Fruit fly (Drosophila melanogaster) whole organism, embryonic: ENCODE results near the gene P5cr-2.

Experiments
- Ada2b ChIP-seq: fragments of 200-800 bp; sonication (Bioruptor generic); IDR thresholded peaks from 2 replicates; pipeline ENCODE4 v1.3.6; 2022; ENCODE audit warnings: missing biosample characterization, missing genetic modification characterization
- CG10431 ChIP-seq: fragments of 200-800 bp; sonication (Bioruptor generic); optimal IDR thresholded peaks from 3 replicates; lab custom pipeline; 2018; ENCODE audit warnings: missing biosample characterization, mild to moderate bottlenecking, missing genetic modification characterization
- CG11560 ChIP-seq: fragments of 200-800 bp; sonication (Bioruptor generic); IDR thresholded peaks from 3 replicates; pipeline ENCODE4 v1.3.6; 2022; ENCODE audit warnings: missing biosample characterization, missing genetic modification characterization
- CG12391 ChIP-seq: fragments of 200-800 bp; sonication (Bioruptor generic); optimal IDR thresholded peaks from 3 replicates; lab custom pipeline; 2018; ENCODE audit warnings: missing biosample characterization, mild to moderate bottlenecking, missing genetic modification characterization, moderate library complexity
- CG13775 ChIP-seq: fragments of 200-800 bp; sonication (Bioruptor generic); optimal IDR thresholded peaks from 3 replicates; lab custom pipeline; 2017; ENCODE audit warnings: missing biosample characterization, mild to moderate bottlenecking, missing genetic modification characterization
- CG14710 ChIP-seq: fragments of 200-800 bp; sonication (Bioruptor generic); optimal IDR thresholded peaks from 3 replicates; lab custom pipeline; 2019; ENCODE audit warnings: missing biosample characterization, mild to moderate bottlenecking, missing genetic modification characterization, moderate library complexity
- CG15269 ChIP-seq: fragments of 200-800 bp; sonication (Bioruptor generic); optimal IDR thresholded peaks from 2 replicates; lab custom pipeline; 2018; ENCODE audit warnings: missing biosample characterization, mild to moderate bottlenecking, missing genetic modification characterization, moderate library complexity
- CG15601 ChIP-seq: fragments of 200-800 bp; sonication (Bioruptor generic); optimal IDR thresholded peaks from 3 replicates; lab custom pipeline; 2019; ENCODE audit warnings: missing biosample characterization, mild to moderate bottlenecking, missing genetic modification characterization, moderate library complexity
- CG15696 ChIP-seq: fragments of 200-800 bp; sonication (Bioruptor generic); optimal IDR thresholded peaks from 2 replicates; lab custom pipeline; 2019; ENCODE audit warnings: missing biosample characterization, mild to moderate bottlenecking, missing genetic modification characterization, moderate library complexity
- CG1603 ChIP-seq: fragments of 200-800 bp; sonication (Bioruptor generic); optimal IDR thresholded peaks from 2 replicates; lab custom pipeline; 2019; ENCODE audit warnings: missing biosample characterization, mild to moderate bottlenecking, missing genetic modification characterization, moderate library complexity
- CG2875 ChIP-seq: fragments of 200-800 bp; sonication (Bioruptor generic); optimal IDR thresholded peaks from 2 replicates; lab custom pipeline; 2017; ENCODE audit warnings: missing biosample characterization, mild to moderate bottlenecking, missing genetic modification characterization, missing genetic modification reagents
- CG3407 ChIP-seq: fragments of 200-800 bp; sonication (Bioruptor generic); optimal IDR thresholded peaks from 2 replicates; lab custom pipeline; 2018; ENCODE audit warnings: missing biosample characterization, mild to moderate bottlenecking, missing genetic modification characterization
- CG7839 ChIP-seq: fragments of 200-800 bp; sonication (Bioruptor generic); optimal IDR thresholded peaks from 3 replicates; lab custom pipeline; 2018; ENCODE audit warnings: missing biosample characterization, mild to moderate bottlenecking, missing genetic modification characterization, moderate library complexity
- CG9727 ChIP-seq: fragments of 200-800 bp; sonication (Bioruptor generic); optimal IDR thresholded peaks from 3 replicates; lab custom pipeline; 2017; ENCODE audit warnings: missing biosample characterization, mild to moderate bottlenecking, missing genetic modification characterization
- Deaf1 ChIP-seq: fragments of 200-800 bp; optimal IDR thresholded peaks from 3 replicates; lab custom pipeline; 2019; ENCODE audit warnings: missing biosample characterization, mild to moderate bottlenecking, missing genetic modification characterization, moderate library complexity
- Dip3 ChIP-seq: fragments of 200-800 bp; sonication (Bioruptor generic); optimal IDR thresholded peaks from 3 replicates; lab custom pipeline; 2016; ENCODE audit warnings: missing biosample characterization, missing genetic modification characterization
- HLH3B ChIP-seq: fragments of 200-800 bp; sonication (Bioruptor generic); IDR thresholded peaks from 2 replicates; pipeline ENCODE4 v1.3.6; 2022; ENCODE audit warnings: missing biosample characterization, missing genetic modification characterization
- Hr78 ChIP-seq, 2 experiments: fragments of 200-800 bp in 1 of 2; fragments of >200 bp in 1 of 2; sonication (Bioruptor generic) in 1 of 2; optimal IDR thresholded peaks; 2 replicates each; lab custom pipeline; 2017 to 2019; ENCODE audit warnings: missing biosample characterization in 2 of 2, missing genetic modification characterization in 2 of 2, mild to moderate bottlenecking in 1 of 2, moderate library complexity in 1 of 2
- Nf-YB ChIP-seq: fragments of 200-800 bp; sonication (Bioruptor generic); optimal IDR thresholded peaks from 3 replicates; lab custom pipeline; 2019; ENCODE audit warnings: missing biosample characterization, mild to moderate bottlenecking, missing genetic modification characterization, moderate library complexity
- Oli ChIP-seq: fragments of 200-800 bp; sonication (Bioruptor generic); optimal IDR thresholded peaks from 2 replicates; lab custom pipeline; 2018; ENCODE audit warnings: missing biosample characterization, mild to moderate bottlenecking, missing genetic modification characterization, moderate library complexity
- Opbp ChIP-seq: fragments of 200-800 bp; sonication (Bioruptor generic); IDR thresholded peaks from 3 replicates; pipeline ENCODE4 v1.3.6; 2022; ENCODE audit warnings: missing biosample characterization, missing genetic modification characterization; ENCODE audit not compliant: partially characterized antibody
- Scr ChIP-seq: fragments of 200-800 bp; sonication (Bioruptor generic); IDR thresholded peaks from 2 replicates; pipeline ENCODE4 v1.3.6; 2022; ENCODE audit warnings: missing biosample characterization, missing genetic modification characterization; ENCODE audit not compliant: partially characterized antibody
- ap ChIP-seq: fragments of 200-800 bp; sonication (Bioruptor generic); IDR thresholded peaks from 2 replicates; pipeline ENCODE4 v1.3.6; 2022; ENCODE audit warnings: missing biosample characterization, missing genetic modification characterization
- ara ChIP-seq: fragments of 200-800 bp; sonication (Bioruptor generic); IDR thresholded peaks from 2 replicates; pipeline ENCODE4 v1.3.6; 2022; ENCODE audit warnings: missing biosample characterization, missing genetic modification characterization
- bbx ChIP-seq: fragments of 200-800 bp; sonication (Bioruptor generic); IDR thresholded peaks from 2 replicates; pipeline ENCODE4 v1.3.6; 2022; ENCODE audit warnings: missing biosample characterization, missing genetic modification characterization; ENCODE audit not compliant: partially characterized antibody
- br ChIP-seq: fragments of >200 bp; optimal IDR thresholded peaks from 2 replicates; lab custom pipeline; 2017
- bsh ChIP-seq, 2 experiments: fragments of 200-800 bp; sonication (Bioruptor generic); optimal IDR thresholded peaks; 2 replicates each; lab custom pipeline; 2017 to 2018; ENCODE audit warnings: mild to moderate bottlenecking in 2 of 2, missing biosample characterization in 2 of 2, missing genetic modification characterization in 2 of 2, moderate library complexity in 1 of 2
- cg ChIP-seq: fragments of 200-800 bp; sonication (Bioruptor generic); optimal IDR thresholded peaks from 3 replicates; lab custom pipeline; 2019; ENCODE audit warnings: missing biosample characterization, mild to moderate bottlenecking, missing genetic modification characterization, moderate library complexity
- chif ChIP-seq, 2 experiments: fragments of 200-800 bp; sonication (Bioruptor generic); optimal IDR thresholded peaks; 3 replicates each; lab custom pipeline; 2016; ENCODE audit warnings: missing biosample characterization in 2 of 2, missing genetic modification characterization in 2 of 2
- chn ChIP-seq: fragments of 200-800 bp; sonication (Bioruptor generic); optimal IDR thresholded peaks from 2 replicates; lab custom pipeline; 2016; ENCODE audit warnings: missing biosample characterization, missing genetic modification characterization
- croc ChIP-seq: fragments of 200-800 bp; sonication (Bioruptor generic); conservative IDR thresholded peaks from 3 replicates; pipeline ENCODE4 v1.3.6; 2022; ENCODE audit warnings: missing biosample characterization, missing genetic modification characterization
- dmrt99B ChIP-seq: fragments of 200-800 bp; sonication (Bioruptor generic); optimal IDR thresholded peaks from 2 replicates; lab custom pipeline; 2018; ENCODE audit warnings: missing biosample characterization, mild to moderate bottlenecking, missing genetic modification characterization, moderate library complexity
- dpn ChIP-seq, 2 experiments: fragments of 200-800 bp; sonication (Bioruptor generic); optimal IDR thresholded peaks; 3 replicates each; lab custom pipeline; 2016; ENCODE audit warnings: missing biosample characterization in 2 of 2, missing genetic modification characterization in 2 of 2
- ewg ChIP-seq: fragments of 200-800 bp; sonication (Bioruptor generic); optimal IDR thresholded peaks from 3 replicates; lab custom pipeline; 2017; ENCODE audit warnings: mild to moderate bottlenecking, missing biosample characterization, missing genetic modification reagents, missing genetic modification characterization
- exex ChIP-seq: fragments of 200-800 bp; sonication (Bioruptor generic); optimal IDR thresholded peaks from 4 replicates; lab custom pipeline; 2018; ENCODE audit warnings: missing biosample characterization, mild to moderate bottlenecking, missing genetic modification characterization, moderate library complexity
- fd102C ChIP-seq: fragments of 200-800 bp; sonication (Bioruptor generic); optimal IDR thresholded peaks from 2 replicates; lab custom pipeline; 2018; ENCODE audit warnings: missing biosample characterization, mild to moderate bottlenecking, missing genetic modification characterization, moderate library complexity
- gcm ChIP-seq: fragments of 200-800 bp; sonication (Bioruptor generic); optimal IDR thresholded peaks from 2 replicates; lab custom pipeline; 2019; ENCODE audit warnings: missing biosample characterization, mild to moderate bottlenecking, missing genetic modification characterization, moderate library complexity
- gsb-n ChIP-seq: fragments of 200-800 bp; sonication (Bioruptor generic); optimal IDR thresholded peaks from 3 replicates; lab custom pipeline; 2018; ENCODE audit warnings: missing biosample characterization, mild to moderate bottlenecking, missing genetic modification characterization
- hth ChIP-seq: fragments of >200 bp; optimal IDR thresholded peaks from 2 replicates; lab custom pipeline; 2017; ENCODE audit warnings: inconsistent platforms
- ind ChIP-seq: fragments of 200-800 bp; sonication (Bioruptor generic); optimal IDR thresholded peaks from 3 replicates; lab custom pipeline; 2016; ENCODE audit warnings: missing biosample characterization, missing genetic modification characterization
- pnt ChIP-seq: fragments of 200-800 bp; sonication (Bioruptor generic); optimal IDR thresholded peaks from 3 replicates; lab custom pipeline; 2016; ENCODE audit warnings: missing biosample characterization, missing genetic modification characterization
- pum ChIP-seq: fragments of 200-800 bp; sonication (Bioruptor generic); optimal IDR thresholded peaks from 2 replicates; lab custom pipeline; 2016; ENCODE audit warnings: missing biosample characterization, missing genetic modification characterization
- salm ChIP-seq: fragments of 200-800 bp; sonication (Bioruptor generic); optimal IDR thresholded peaks from 2 replicates; lab custom pipeline; 2018; ENCODE audit warnings: missing biosample characterization, mild to moderate bottlenecking, missing genetic modification characterization
- sisA ChIP-seq: fragments of 200-800 bp; sonication (Bioruptor generic); IDR thresholded peaks from 2 replicates; pipeline ENCODE4 v1.3.6; 2022; ENCODE audit warnings: missing biosample characterization, missing genetic modification characterization
- tap ChIP-seq: fragments of 200-800 bp; optimal IDR thresholded peaks from 3 replicates; lab custom pipeline; 2019; ENCODE audit warnings: missing biosample characterization, mild to moderate bottlenecking, missing genetic modification characterization, moderate library complexity
- usp ChIP-seq: fragments of >200 bp; optimal IDR thresholded peaks from 2 replicates; lab custom pipeline; 2017; ENCODE audit warnings: missing biosample characterization, missing genetic modification characterization

The P5cr-2 gene

dm6 chr3R:17566619-17567489, 32.2 kb downstream of the P5cr-2 start (continued):
- TF ChIP-seq Scr (GFP tag; lab: Robert Waterston, UW) (no peak), Deaf1 (no peak), exex (tag; lab: Kevin White, UChicago) (no peak), sisA (GFP tag; lab: Robert Waterston, UW) (no peak), croc (GFP tag; lab: Robert Waterston, UW) (no peak), bbx (GFP tag; lab: Robert Waterston, UW) (no peak), br (no peak), chif (GFP tag; optimal IDR thresholded peaks at IDR 0.05; lab: Kevin White, UChicago) (no peak), CG9727 (no peak), hth (lab: Kevin White, UChicago) (no peak), ewg (GFP tag; lab: Kevin White, UChicago) (peak; percentile 58), CG15269 (tag; lab: Kevin White, UChicago) (no peak), Opbp (GFP tag; lab: Robert Waterston, UW) (no peak), usp (GFP tag; lab: Kevin White, UChicago) (no peak), gsb-n (no peak)

DNA sequence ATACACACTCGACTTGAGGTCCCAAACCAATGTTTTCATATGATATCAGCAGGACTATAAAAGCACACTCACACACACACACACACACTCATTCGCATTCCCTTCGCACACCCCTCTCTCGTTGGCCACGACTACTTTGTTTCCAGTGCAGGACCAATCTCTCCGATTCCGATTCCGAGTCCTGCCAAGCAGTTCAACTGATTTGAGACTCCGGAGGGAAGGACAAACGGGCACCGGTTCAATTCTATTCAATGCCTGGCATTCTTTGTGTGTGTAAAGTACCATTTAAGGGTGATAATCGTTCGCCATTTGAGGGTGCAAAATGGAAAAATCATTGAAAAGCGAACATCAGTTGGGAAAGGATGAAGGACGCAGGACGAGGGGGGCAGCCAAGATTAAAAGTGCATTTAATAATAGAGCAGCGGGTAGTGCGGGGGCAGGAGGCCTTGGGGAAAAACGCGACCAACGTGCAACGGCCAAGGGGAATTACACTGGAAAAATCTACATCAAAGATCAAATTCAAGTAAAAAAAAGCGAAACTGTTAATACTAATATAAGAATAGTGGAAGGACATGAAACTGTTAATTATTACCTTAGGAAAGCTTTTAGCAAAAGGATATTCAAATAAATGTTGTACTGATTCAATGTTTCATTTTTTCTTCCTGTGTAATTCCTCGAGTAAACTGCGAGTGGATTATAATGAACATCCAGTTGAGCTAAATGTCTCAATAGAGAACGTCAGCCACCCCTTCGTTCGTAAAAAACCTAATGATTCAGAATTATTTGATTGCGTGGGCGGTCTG, 49.2 kb downstream of the P5cr-2 start:
- TF ChIP-seq bsh (GFP tag; optimal IDR thresholded peaks at IDR 0.05; lab: Kevin White, UChicago), result peak in 1 of 2 experiments; percentile 85
- TF ChIP-seq ara (GFP tag; lab: Robert Waterston, UW), result peak; percentile 69
- peak; percentile 66 for TF ChIP-seq CG12391 (tag; lab: Kevin White, UChicago)
- TF ChIP-seq CG15696 (tag; lab: Kevin White, UChicago), result peak; percentile 60
- peak; percentile 0 for TF ChIP-seq chn (GFP tag; lab: Kevin White, UChicago)
- peak; percentile 50 for TF ChIP-seq cg
- TF ChIP-seq Nf-YB (GFP tag; lab: Kevin White, UChicago), result peak; percentile 7
- peak in 1 of 2 experiments; percentile 20 for TF ChIP-seq dpn (GFP tag; optimal IDR thresholded peaks at IDR 0.05; lab: Kevin White, UChicago)
- peak; percentile 20 for TF ChIP-seq CG2875 (GFP tag; lab: Kevin White, UChicago)
- peak; percentile 21 for TF ChIP-seq pnt (GFP tag; lab: Kevin White, UChicago)
- TF ChIP-seq CG15601 (tag; lab: Kevin White, UChicago), result peak; percentile 58
- peak; percentile 27 for TF ChIP-seq pum (GFP tag; lab: Kevin White, UChicago)
- TF ChIP-seq CG1603 (tag; lab: Kevin White, UChicago), result peak; percentile 60
- peak; percentile 37 for TF ChIP-seq tap
- peak; percentile 71 for TF ChIP-seq dmrt99B
- TF ChIP-seq CG13775 (GFP tag; lab: Kevin White, UChicago), result no peak
- TF ChIP-seq salm (tag; lab: Kevin White, UChicago), result peak; percentile 10
- peak; percentile 57 for TF ChIP-seq CG7839 (tag; lab: Kevin White, UChicago)
- no peak for TF ChIP-seq fd102C (GFP tag; lab: Kevin White, UChicago)
- peak; percentile 49 for TF ChIP-seq CG10431 (GFP tag; lab: Kevin White, UChicago)
- TF ChIP-seq Ada2b, result peak; percentile 31; the same call in 1 of the 2 replicates
- TF ChIP-seq Oli (tag; lab: Kevin White, UChicago), result peak; percentile 58
- TF ChIP-seq Dip3 (GFP tag; lab: Kevin White, UChicago), result no peak
- TF ChIP-seq HLH3B (GFP tag; lab: Robert Waterston, UW), result 0 out of 2 replicates have a peak, but pooled peaks have one; percentile 10
- peak; percentile 24 for TF ChIP-seq CG3407 (GFP tag; lab: Kevin White, UChicago)
- no peak for TF ChIP-seq Hr78 (GFP tag; optimal IDR thresholded peaks at IDR 0.05; lab: Kevin White, UChicago)
- TF ChIP-seq ap, result peak; percentile 30; the same call in 1 of the 2 replicates
- no peak for TF ChIP-seq CG11560 (tag; lab: Robert Waterston, UW)
- peak; percentile 15 for TF ChIP-seq gcm
- TF ChIP-seq CG14710, result peak; percentile 76
- peak; percentile 7 for TF ChIP-seq ind
